Worm (Caenorhabditis elegans): ENCODE results near the gene F25B4.4.

- TF ChIP-seq ces-1 (GFP tag; optimal IDR thresholded peaks at IDR 0.05) (no peak), cnd-1 (tag; optimal IDR thresholded peaks at IDR 0.05) (no peak), zip-8 (tag; optimal IDR thresholded peaks at IDR 0.05) (no peak)
Measured at ce11 chrV:5682530-5682929, 2.1 kb upstream of the F25B4.4 start, which contains the start of gene prp-39.

Data from whole organism, mixed stage, embryonic.